Worm (Caenorhabditis elegans): ENCODE results near the gene M163.21.
A peak's percentile ranks its signal among the peaks of the same experiment; 100 is the strongest.

ce11 chrX:14489945-14490344 lies 23.3 kb downstream of the M163.21 start, which contains the start of gene his-24:
- TF ChIP-seq hmg-4 (GFP tag; optimal IDR thresholded peaks at IDR 0.05) (peak; percentile 73), tbx-11 (GFP tag; IDR thresholded peaks at IDR 0.05) (peak; percentile 60), ama-1 (optimal IDR thresholded peaks at IDR 0.05) (peak; percentile 98), pes-1 (GFP tag; IDR thresholded peaks at IDR 0.05) (peak; percentile 58), ceh-13 (GFP tag; optimal IDR thresholded peaks at IDR 0.05) (no peak), flt-1 (GFP tag; IDR thresholded peaks at IDR 0.05) (no peak), ets-7 (tag; optimal IDR thresholded peaks at IDR 0.05) (no peak), B0310.2 (tag; optimal IDR thresholded peaks at IDR 0.05) (no peak)

Data from whole organism, early embryonic.